Worm (Caenorhabditis elegans) whole organism, midembryonic: Measurements from ENCODE around the gene F56D6.14.
"Not testable (repeated sequence)": the region's sequence is repeated elsewhere in the genome, so short reads cannot be mapped to it uniquely, and the experiment has no call there.

Source experiments
- cog-1 ChIP-seq: sonication (generic microtip); optimal IDR thresholded peaks from 2 replicates; lab custom pipeline; 2016; ENCODE audit warnings: missing genetic modification characterization, missing compliant biosample characterization
- flt-1 ChIP-seq: fragments of 200-800 bp; sonication (Bioruptor generic); IDR thresholded peaks from 2 replicates; pipeline ENCODE4 v1.3.6; 2022; ENCODE audit warnings: missing genetic modification characterization, missing compliant biosample characterization
- klf-2 ChIP-seq: fragments of 200-800 bp; sonication (Bioruptor generic); conservative IDR thresholded peaks from 2 replicates; pipeline ENCODE4 v1.3.6; 2022; ENCODE audit warnings: missing genetic modification reagents, missing genetic modification characterization, missing compliant biosample characterization
- med-1 ChIP-seq: sonication (generic microtip); optimal IDR thresholded peaks from 2 replicates; lab custom pipeline; 2017; ENCODE audit warnings: missing genetic modification characterization, mild to moderate bottlenecking, missing compliant biosample characterization, antibody characterized with exemption, missing genetic modification reagents; ENCODE audit not compliant: insufficient read depth
- ref-1 ChIP-seq: fragments of 200-800 bp; sonication (Bioruptor generic); conservative IDR thresholded peaks from 2 replicates; pipeline ENCODE4 v1.3.6; 2022; ENCODE audit warnings: missing genetic modification reagents, missing genetic modification characterization, missing compliant biosample characterization
- ztf-29 ChIP-seq: fragments of 200-800 bp; sonication (Bioruptor generic); IDR thresholded peaks from 2 replicates; pipeline ENCODE4 v1.3.6; 2022; ENCODE audit warnings: missing genetic modification reagents, missing genetic modification characterization, missing compliant biosample characterization

DNA sequence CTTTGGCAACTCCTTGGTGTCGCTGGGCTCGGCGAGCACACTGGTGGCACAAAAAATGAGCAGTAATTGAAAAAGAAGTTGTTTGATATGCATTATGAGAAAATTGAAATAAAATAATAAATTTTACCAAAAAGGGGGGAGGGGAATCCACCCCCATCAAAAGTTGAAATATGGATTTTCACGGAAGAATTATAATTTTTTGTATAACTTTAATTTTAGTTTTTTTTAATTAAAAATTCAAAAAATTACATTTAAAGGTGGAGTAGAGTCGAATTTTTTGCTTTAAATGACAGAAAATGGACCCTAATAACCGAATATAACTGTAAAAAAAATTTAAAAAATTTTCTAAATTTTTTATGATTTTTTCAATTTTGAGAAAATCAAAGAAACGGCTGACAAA is 5.7 kb upstream of the F56D6.14 start, which contains the start of gene F56D6.18:
- not testable (repeated sequence) for TF ChIP-seq ref-1; ztf-29; flt-1 (GFP tag; lab: Robert Waterston, UW); cog-1 (tag; lab: Kevin White, UChicago); klf-2 (GFP tag; lab: Robert Waterston, UW); med-1 (GFP tag; lab: Kevin White, UChicago)
